Fruit fly (Drosophila melanogaster) whole organism, prepupa: ENCODE measurements around the gene Cerk.

Source experiments
- Blimp-1 ChIP-seq: fragments of 200-800 bp; sonication (Bioruptor generic); optimal IDR thresholded peaks from 3 replicates; lab custom pipeline; 2017; ENCODE audit warnings: missing biosample characterization, missing genetic modification characterization, mild to moderate bottlenecking, moderate library complexity, missing genetic modification reagents
- CG11294 ChIP-seq: fragments of 200-800 bp; sonication (Bioruptor generic); IDR thresholded peaks from 2 replicates; pipeline ENCODE4 v1.3.6; 2022; ENCODE audit warnings: missing biosample characterization, missing genetic modification characterization
- CG15336 ChIP-seq: fragments of 200-800 bp; sonication (Bioruptor generic); IDR thresholded peaks from 2 replicates; pipeline ENCODE4 v1.3.6; 2022; ENCODE audit warnings: missing biosample characterization, missing genetic modification characterization
- CG1621 ChIP-seq: fragments of 200-800 bp; sonication (Bioruptor generic); optimal IDR thresholded peaks from 3 replicates; lab custom pipeline; 2018; ENCODE audit warnings: missing biosample characterization, mild to moderate bottlenecking, missing genetic modification characterization
- CG3032 ChIP-seq: fragments of 200-800 bp; optimal IDR thresholded peaks from 2 replicates; lab custom pipeline; 2019; ENCODE audit warnings: missing biosample characterization, mild to moderate bottlenecking, missing genetic modification characterization, moderate library complexity
- CG31627 ChIP-seq: fragments of 200-800 bp; sonication (Bioruptor generic); optimal IDR thresholded peaks from 3 replicates; lab custom pipeline; 2016; ENCODE audit warnings: missing biosample characterization, missing genetic modification characterization
- CG32006 ChIP-seq: fragments of 200-800 bp; sonication (Bioruptor generic); optimal IDR thresholded peaks from 3 replicates; lab custom pipeline; 2017; ENCODE audit warnings: missing biosample characterization, mild to moderate bottlenecking, missing genetic modification characterization
- CG34406 ChIP-seq: fragments of 200-800 bp; sonication (Bioruptor generic); optimal IDR thresholded peaks from 3 replicates; lab custom pipeline; 2016; ENCODE audit warnings: missing biosample characterization, missing genetic modification characterization
- CG3919 ChIP-seq: fragments of 200-800 bp; sonication (Bioruptor generic); optimal IDR thresholded peaks from 3 replicates; lab custom pipeline; 2016; ENCODE audit warnings: missing biosample characterization, missing genetic modification characterization
- CG6163 ChIP-seq: fragments of 200-800 bp; sonication (Bioruptor generic); IDR thresholded peaks from 3 replicates; pipeline ENCODE4 v1.3.6; 2022; ENCODE audit warnings: missing biosample characterization, missing genetic modification characterization
- CG6276 ChIP-seq: fragments of 200-800 bp; sonication (Bioruptor generic); optimal IDR thresholded peaks from 2 replicates; lab custom pipeline; 2017; ENCODE audit warnings: missing biosample characterization, mild to moderate bottlenecking, missing genetic modification characterization
- CG6792 ChIP-seq: fragments of 200-800 bp; sonication (Bioruptor generic); optimal IDR thresholded peaks from 3 replicates; lab custom pipeline; 2016; ENCODE audit warnings: missing biosample characterization, missing genetic modification characterization
- CG6854 ChIP-seq: fragments of 200-800 bp; sonication (Bioruptor generic); optimal IDR thresholded peaks from 2 replicates; lab custom pipeline; 2017; ENCODE audit warnings: missing biosample characterization, mild to moderate bottlenecking, missing genetic modification characterization
- CG7368 ChIP-seq: fragments of 200-800 bp; sonication (Bioruptor generic); optimal IDR thresholded peaks from 3 replicates; lab custom pipeline; 2016; ENCODE audit warnings: missing biosample characterization, missing genetic modification characterization
- CG8119 ChIP-seq: fragments of 200-800 bp; sonication (Bioruptor generic); IDR thresholded peaks from 3 replicates; pipeline ENCODE4 v1.3.6; 2022; ENCODE audit warnings: missing biosample characterization, missing genetic modification characterization
- CG8632 ChIP-seq: fragments of 200-800 bp; sonication (Bioruptor generic); optimal IDR thresholded peaks from 3 replicates; lab custom pipeline; 2016; ENCODE audit warnings: missing biosample characterization, missing genetic modification characterization
- Eip75B ChIP-seq: fragments of 200-800 bp; sonication (Bioruptor generic); optimal IDR thresholded peaks from 3 replicates; lab custom pipeline; 2016; ENCODE audit warnings: missing biosample characterization, missing genetic modification characterization
- Eip78C ChIP-seq: fragments of 200-800 bp; sonication (Bioruptor generic); peaks from one replicate; lab custom pipeline; 2016; ENCODE audit warnings: missing biosample characterization, missing genetic modification characterization
- Ets21C ChIP-seq: fragments of 200-800 bp; sonication (Bioruptor generic); optimal IDR thresholded peaks from 3 replicates; lab custom pipeline; 2016; ENCODE audit warnings: missing biosample characterization, missing genetic modification characterization
- Gug ChIP-seq: fragments of 200-800 bp; sonication (Bioruptor generic); IDR thresholded peaks from 2 replicates; pipeline ENCODE4 v1.3.6; 2022; ENCODE audit warnings: missing biosample characterization, missing genetic modification characterization
- Hr39 ChIP-seq: fragments of 200-800 bp; sonication (Bioruptor generic); optimal IDR thresholded peaks from 2 replicates; lab custom pipeline; 2016; ENCODE audit warnings: missing biosample characterization, missing genetic modification characterization
- OdsH ChIP-seq: fragments of 200-800 bp; sonication (Bioruptor generic); optimal IDR thresholded peaks from 3 replicates; lab custom pipeline; 2016; ENCODE audit warnings: missing biosample characterization, missing genetic modification characterization
- Sox102F ChIP-seq: fragments of 200-800 bp; sonication (Bioruptor generic); optimal IDR thresholded peaks from 2 replicates; lab custom pipeline; 2016; ENCODE audit warnings: missing biosample characterization, mild to moderate bottlenecking, missing genetic modification characterization
- Sox14 ChIP-seq: fragments of 200-800 bp; sonication (Bioruptor generic); optimal IDR thresholded peaks from 3 replicates; lab custom pipeline; 2016; ENCODE audit warnings: missing biosample characterization, missing genetic modification characterization
- achi ChIP-seq: fragments of 200-800 bp; sonication (Bioruptor generic); optimal IDR thresholded peaks from 3 replicates; lab custom pipeline; 2016; ENCODE audit warnings: missing biosample characterization, missing genetic modification characterization
- acj6 ChIP-seq: fragments of 200-800 bp; sonication (Bioruptor generic); optimal IDR thresholded peaks from 3 replicates; lab custom pipeline; 2016; ENCODE audit warnings: missing biosample characterization, missing genetic modification characterization
- cyc ChIP-seq: fragments of 200-800 bp; sonication (Bioruptor generic); optimal IDR thresholded peaks from 3 replicates; lab custom pipeline; 2016; ENCODE audit warnings: missing biosample characterization, missing genetic modification characterization
- dac ChIP-seq: fragments of 200-800 bp; sonication (Bioruptor generic); optimal IDR thresholded peaks from 2 replicates; lab custom pipeline; 2017; ENCODE audit warnings: missing biosample characterization, mild to moderate bottlenecking, missing genetic modification characterization
- eg ChIP-seq: fragments of 200-800 bp; sonication (Bioruptor generic); IDR thresholded peaks from 3 replicates; pipeline ENCODE4 v1.3.6; 2022; ENCODE audit warnings: missing biosample characterization, missing genetic modification characterization
- esn ChIP-seq: fragments of 200-800 bp; sonication (Bioruptor generic); optimal IDR thresholded peaks from 2 replicates; lab custom pipeline; 2016; ENCODE audit warnings: missing biosample characterization, mild to moderate bottlenecking, missing genetic modification characterization, moderate library complexity
- fkh ChIP-seq: fragments of 200-800 bp; sonication (Bioruptor generic); optimal IDR thresholded peaks from 3 replicates; lab custom pipeline; 2017; ENCODE audit warnings: missing biosample characterization, mild to moderate bottlenecking, missing genetic modification characterization, moderate library complexity
- lz ChIP-seq: fragments of 200-800 bp; sonication (Bioruptor generic); optimal IDR thresholded peaks from 3 replicates; lab custom pipeline; 2016; ENCODE audit warnings: missing biosample characterization, missing genetic modification characterization
- net ChIP-seq: fragments of 200-800 bp; sonication (Bioruptor generic); optimal IDR thresholded peaks from 3 replicates; lab custom pipeline; 2016; ENCODE audit warnings: missing biosample characterization, missing genetic modification characterization
- salr ChIP-seq, 2 experiments: fragments of 200-800 bp; sonication (Bioruptor generic); optimal IDR thresholded peaks; 3 replicates each; lab custom pipeline; 2016 to 2018; ENCODE audit warnings: missing biosample characterization in 2 of 2, missing genetic modification characterization in 2 of 2, mild to moderate bottlenecking in 1 of 2
- ss ChIP-seq, 2 experiments: fragments of 200-800 bp; sonication (Bioruptor generic); optimal IDR thresholded peaks; 2 replicates in 1 of 2; 3 replicates in 1 of 2; lab custom pipeline; 2017 to 2018; ENCODE audit warnings: mild to moderate bottlenecking in 2 of 2, missing biosample characterization in 2 of 2, missing genetic modification characterization in 2 of 2, moderate library complexity in 1 of 2
- svp ChIP-seq: fragments of 200-800 bp; sonication (Bioruptor generic); peaks from one replicate; lab custom pipeline; 2016; ENCODE audit warnings: missing biosample characterization, missing genetic modification characterization
- topi ChIP-seq: fragments of 200-800 bp; sonication (Bioruptor generic); optimal IDR thresholded peaks from 3 replicates; lab custom pipeline; 2016; ENCODE audit warnings: missing biosample characterization, missing genetic modification characterization
- vri ChIP-seq: fragments of 200-800 bp; sonication (Bioruptor generic); optimal IDR thresholded peaks from 3 replicates; lab custom pipeline; 2016; ENCODE audit warnings: missing biosample characterization, mild to moderate bottlenecking, missing genetic modification characterization

Cerk gene

DNA sequence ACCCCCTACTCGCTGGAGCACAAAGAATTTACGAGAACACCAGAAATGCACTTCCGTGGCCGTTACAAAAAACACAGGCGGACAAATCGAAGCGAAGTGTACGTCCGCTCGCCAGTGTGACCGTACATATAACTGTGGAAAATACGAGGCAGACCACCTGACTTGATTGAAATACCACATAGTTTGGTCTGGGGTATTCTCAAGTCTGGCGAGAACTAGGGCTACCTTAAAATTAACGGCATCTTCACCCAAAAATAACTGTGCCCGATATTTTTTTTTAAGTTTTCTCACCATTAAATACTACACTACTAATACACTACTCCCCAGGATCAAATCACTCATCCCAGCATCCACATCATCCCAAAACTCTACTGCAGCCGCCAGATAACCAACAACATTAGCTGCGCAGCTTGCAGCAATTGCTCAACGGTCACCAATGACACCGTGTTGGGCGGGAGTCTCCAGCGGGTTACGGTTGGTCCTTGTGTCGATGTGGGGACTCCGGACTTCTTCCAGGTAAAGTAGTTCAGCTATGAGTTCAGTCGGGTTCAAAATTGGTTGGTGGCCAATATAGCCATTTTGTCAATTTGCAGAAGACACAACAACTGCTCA lies at the start of gene Cerk:
TSS of gene Cerk (minus strand) at position 137 of the 612 bp plus-strand sequence.
- TF ChIP-seq Gug (GFP tag; lab: Robert Waterston, UW) (no peak), cyc (GFP tag; lab: Kevin White, UChicago) (no peak), CG15336 (GFP tag; lab: Robert Waterston, UW) (peak; percentile 36; the same call in 1 of the 2 replicates), Sox102F (GFP tag; lab: Kevin White, UChicago) (no peak), CG1621 (tag; lab: Kevin White, UChicago) (peak; percentile 40), CG6792 (GFP tag; lab: Kevin White, UChicago) (no peak), CG11294 (GFP tag; lab: Robert Waterston, UW) (no peak), Blimp-1 (GFP tag; lab: Kevin White, UChicago) (no peak), Eip75B (GFP tag; lab: Kevin White, UChicago) (no peak), Ets21C (GFP tag; lab: Kevin White, UChicago) (no peak), CG6163 (GFP tag; lab: Robert Waterston, UW) (peak; percentile 56; the same call in 1 of the 3 replicates), CG8119 (peak; percentile 30; the same call in 1 of the 3 replicates), CG31627 (GFP tag; lab: Kevin White, UChicago) (peak; percentile 23), OdsH (GFP tag; lab: Kevin White, UChicago) (no peak), CG3919 (GFP tag; lab: Kevin White, UChicago) (peak; percentile 61), vri (no peak), acj6 (no peak), Eip78C (GFP tag; lab: Kevin White, UChicago) (peak; percentile 26), esn (GFP tag; lab: Kevin White, UChicago) (no peak), dac (GFP tag; lab: Kevin White, UChicago) (no peak), CG3032 (no peak), svp (GFP tag; lab: Kevin White, UChicago) (no peak), CG6276 (GFP tag; lab: Kevin White, UChicago) (no peak), topi (GFP tag; lab: Kevin White, UChicago) (peak; percentile 13), CG32006 (GFP tag; lab: Kevin White, UChicago) (no peak), lz (GFP tag; lab: Kevin White, UChicago) (peak; percentile 3), ss (GFP tag; optimal IDR thresholded peaks at IDR 0.05; lab: Kevin White, UChicago) (peak in 1 of 2 experiments; percentile 10), CG8632 (GFP tag; lab: Kevin White, UChicago) (no peak), eg (GFP tag; lab: Robert Waterston, UW) (peak; percentile 51; the same call in 2 of the 3 replicates), net (GFP tag; lab: Kevin White, UChicago) (no peak), salr (GFP tag; optimal IDR thresholded peaks at IDR 0.05; lab: Kevin White, UChicago) (peak in 1 of 2 experiments; percentile 6), achi (no peak), fkh (GFP tag; lab: Kevin White, UChicago) (no peak), Sox14 (peak; percentile 51), CG7368 (GFP tag; lab: Kevin White, UChicago) (no peak), Hr39 (GFP tag; lab: Kevin White, UChicago) (peak; percentile 34), CG6854 (GFP tag; lab: Kevin White, UChicago) (peak; percentile 17)

DNA sequence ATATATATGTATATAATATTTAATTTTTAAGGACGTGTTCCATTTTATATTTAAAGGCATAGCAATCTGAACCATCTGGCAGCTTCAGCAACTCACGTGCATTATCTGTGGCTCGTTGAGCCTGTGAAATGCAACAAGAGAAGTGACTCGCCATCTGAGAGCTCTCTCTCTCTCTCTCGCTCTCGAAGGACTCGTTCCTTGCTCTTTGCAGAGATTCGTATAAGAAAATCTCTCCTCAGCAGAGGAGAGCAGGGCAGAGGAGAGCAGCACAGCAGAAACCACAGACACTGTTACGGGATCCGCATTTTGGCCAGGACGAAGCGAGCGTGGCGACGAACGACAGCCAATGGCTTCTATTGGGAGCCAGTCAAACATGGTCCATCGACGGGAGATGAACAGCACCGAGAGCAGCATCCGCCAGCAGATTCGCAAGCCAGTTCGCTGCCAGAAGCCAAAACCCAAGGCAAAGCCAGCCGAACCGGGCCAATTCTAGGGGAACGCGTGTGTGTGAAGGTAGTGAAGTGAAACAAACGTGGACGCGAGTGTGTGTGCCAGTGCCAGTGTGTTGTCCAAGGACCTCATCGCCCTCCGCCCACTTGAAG lies 46.1 kb upstream of the Cerk start, which contains the start of gene CG14669:
TSS of gene CG14669 (plus strand) at position 381 of the 602 bp plus-strand sequence.
- TF ChIP-seq CG6163 (GFP tag; lab: Robert Waterston, UW), result no peak
- TF ChIP-seq CG34406, result no peak
- peak; percentile 22 for TF ChIP-seq svp (GFP tag; lab: Kevin White, UChicago)
